Worm (Caenorhabditis elegans) whole organism, young adult: ENCODE measurements around the gene F18G5.6.

Experiments
- B0035.1 ChIP-seq: sonication (generic microtip); optimal IDR thresholded peaks from 2 replicates; lab custom pipeline; 2016; ENCODE audit warnings: missing genetic modification characterization, mild to moderate bottlenecking, missing compliant biosample characterization, missing genotype, missing genetic modification reagents
- D2030.7 ChIP-seq: fragments of 200-800 bp; sonication (Bioruptor generic); IDR thresholded peaks from 2 replicates; pipeline ENCODE4 v1.3.6; 2022; ENCODE audit warnings: missing genetic modification reagents, missing genetic modification characterization, missing compliant biosample characterization
- F23B12.7 ChIP-seq: sonication (generic microtip); optimal IDR thresholded peaks from 2 replicates; lab custom pipeline; 2017; ENCODE audit warnings: missing genetic modification characterization, mild to moderate bottlenecking, missing compliant biosample characterization, antibody characterized with exemption, moderate library complexity; ENCODE audit not compliant: insufficient read depth
- F37B4.10 ChIP-seq: fragments of 200-800 bp; sonication (Bioruptor generic); IDR thresholded peaks from 2 replicates; pipeline ENCODE4 v1.3.6; 2022; ENCODE audit warnings: missing genetic modification characterization, missing compliant biosample characterization
- F52B5.7 ChIP-seq: sonication (generic microtip); optimal IDR thresholded peaks from 2 replicates; lab custom pipeline; 2016; ENCODE audit warnings: mild to moderate bottlenecking, missing genetic modification characterization, missing compliant biosample characterization
- F57C9.4 ChIP-seq: sonication (generic microtip); optimal IDR thresholded peaks from 2 replicates; lab custom pipeline; 2017; ENCODE audit warnings: mild to moderate bottlenecking, missing genetic modification characterization, missing compliant biosample characterization
- T07F8.4 ChIP-seq: sonication (generic microtip); optimal IDR thresholded peaks from 2 replicates; lab custom pipeline; 2016; ENCODE audit warnings: mild to moderate bottlenecking, missing genetic modification characterization, moderate library complexity, missing compliant biosample characterization
- T26A5.8 ChIP-seq: sonication (generic microtip); optimal IDR thresholded peaks from 2 replicates; lab custom pipeline; 2016; ENCODE audit warnings: missing genetic modification characterization, missing compliant biosample characterization
- Y67H2A.10 ChIP-seq: fragments of 200-800 bp; sonication (Bioruptor generic); conservative IDR thresholded peaks from 2 replicates; pipeline ENCODE4 v1.3.6; 2022; ENCODE audit warnings: missing genetic modification reagents, missing genetic modification characterization, missing compliant biosample characterization
- Y79H2A.3 ChIP-seq: fragments of 200-800 bp; sonication (Bioruptor generic); conservative IDR thresholded peaks from 2 replicates; pipeline ENCODE4 v1.3.6; 2022; ENCODE audit warnings: missing genetic modification reagents, missing genetic modification characterization, missing compliant biosample characterization
- ZK185.1 ChIP-seq: sonication (generic microtip); optimal IDR thresholded peaks from 2 replicates; lab custom pipeline; 2016; ENCODE audit warnings: mild to moderate bottlenecking, missing genetic modification characterization, missing compliant biosample characterization; ENCODE audit not compliant: poor library complexity, severe bottlenecking
- ama-1 ChIP-seq, 3 experiments: fragments of 150-350 bp in 1 of 3; sonication (generic microtip) in 2 of 3; optimal IDR thresholded peaks; 2 replicates each; lab custom pipeline; 2014 to 2018; ENCODE audit warnings: missing biosample characterization in 2 of 3, missing genetic modification characterization in 2 of 3, missing genetic modification reagents in 2 of 3
- aptf-2 ChIP-seq: fragments of 200-800 bp; sonication (Bioruptor generic); conservative IDR thresholded peaks from 2 replicates; pipeline ENCODE4 v1.3.6; 2022; ENCODE audit warnings: missing genetic modification reagents, missing genetic modification characterization, missing compliant biosample characterization
- aptf-3 ChIP-seq: fragments of 200-800 bp; sonication (Bioruptor generic); IDR thresholded peaks from 2 replicates; pipeline ENCODE4 v1.3.6; 2022; ENCODE audit warnings: missing genetic modification characterization, missing compliant biosample characterization
- atf-7 ChIP-seq: sonication (generic microtip); optimal IDR thresholded peaks from 2 replicates; lab custom pipeline; 2017; ENCODE audit warnings: mild to moderate bottlenecking, missing genetic modification characterization, missing compliant biosample characterization
- attf-5 ChIP-seq: fragments of 200-800 bp; sonication (Bioruptor generic); optimal IDR thresholded peaks from 2 replicates; lab custom pipeline; 2018; ENCODE audit warnings: mild to moderate bottlenecking, missing genetic modification characterization, missing compliant biosample characterization
- cebp-2 ChIP-seq: fragments of 200-800 bp; sonication (Bioruptor generic); IDR thresholded peaks from 2 replicates; pipeline ENCODE4 v1.3.6; 2022; ENCODE audit warnings: missing genetic modification characterization, missing compliant biosample characterization
- ceh-27 ChIP-seq: fragments of 200-800 bp; sonication (Bioruptor generic); optimal IDR thresholded peaks from 2 replicates; lab custom pipeline; 2018; ENCODE audit warnings: mild to moderate bottlenecking, missing genetic modification characterization, moderate library complexity, missing compliant biosample characterization
- chd-7 ChIP-seq: sonication (generic microtip); optimal IDR thresholded peaks from 2 replicates; lab custom pipeline; 2016; ENCODE audit warnings: mild to moderate bottlenecking, missing genetic modification characterization, moderate library complexity, missing compliant biosample characterization
- die-1 ChIP-seq: sonication (generic microtip); optimal IDR thresholded peaks from 2 replicates; lab custom pipeline; 2016; ENCODE audit warnings: missing genotype, mild to moderate bottlenecking, missing genetic modification characterization, missing compliant biosample characterization
- efl-1 ChIP-seq: fragments of 150-350 bp; optimal IDR thresholded peaks from 2 replicates; lab custom pipeline; 2014; ENCODE audit warnings: missing biosample characterization, missing genetic modification reagents, missing genetic modification characterization
- ets-4 ChIP-seq: fragments of 200-800 bp; sonication (Bioruptor generic); optimal IDR thresholded peaks from 2 replicates; lab custom pipeline; 2018; ENCODE audit warnings: mild to moderate bottlenecking, missing genetic modification characterization, missing compliant biosample characterization
- gei-17 ChIP-seq: fragments of 200-800 bp; sonication (Bioruptor generic); optimal IDR thresholded peaks from 2 replicates; lab custom pipeline; 2018; ENCODE audit warnings: mild to moderate bottlenecking, missing genetic modification characterization, missing compliant biosample characterization
- hlh-12 ChIP-seq: sonication (generic microtip); optimal IDR thresholded peaks from 2 replicates; lab custom pipeline; 2016; ENCODE audit warnings: missing genetic modification characterization, missing compliant biosample characterization
- hmg-1.2 ChIP-seq: fragments of 200-800 bp; sonication (Bioruptor generic); IDR thresholded peaks from 2 replicates; pipeline ENCODE4 v1.3.6; 2022; ENCODE audit warnings: missing genetic modification reagents, missing genetic modification characterization, missing compliant biosample characterization
- let-526 ChIP-seq: fragments of 200-800 bp; sonication (Bioruptor generic); IDR thresholded peaks from 2 replicates; pipeline ENCODE4 v1.3.6; 2022; ENCODE audit warnings: missing genetic modification reagents, missing genetic modification characterization, missing compliant biosample characterization
- let-607 ChIP-seq, 2 experiments: fragments of 200-800 bp in 1 of 2; sonication (Bioruptor generic) in 1 of 2; sonication (generic microtip) in 1 of 2; optimal IDR thresholded peaks; 2 replicates each; lab custom pipeline; 2016 to 2018; ENCODE audit warnings: mild to moderate bottlenecking in 2 of 2, missing compliant biosample characterization in 2 of 2, missing genetic modification characterization in 2 of 2, moderate library complexity in 2 of 2, missing genotype in 1 of 2
- lin-26 ChIP-seq: fragments of 200-800 bp; sonication (Bioruptor generic); IDR thresholded peaks from 2 replicates; pipeline ENCODE4 v1.3.6; 2022; ENCODE audit warnings: missing genetic modification reagents, missing genetic modification characterization, missing compliant biosample characterization
- mes-4 ChIP-seq: sonication (generic microtip); optimal IDR thresholded peaks from 2 replicates; lab custom pipeline; 2016; ENCODE audit warnings: missing genotype, missing genetic modification characterization, missing compliant biosample characterization
- nfyb-1 ChIP-seq: fragments of 200-800 bp; sonication (Bioruptor generic); IDR thresholded peaks from 2 replicates; pipeline ENCODE4 v1.3.6; 2022; ENCODE audit warnings: missing genetic modification reagents, missing genetic modification characterization, missing compliant biosample characterization
- nhr-80 ChIP-seq: sonication (generic microtip); optimal IDR thresholded peaks from 2 replicates; lab custom pipeline; 2016; ENCODE audit warnings: missing genetic modification characterization, missing compliant biosample characterization
- snpc-1.1 ChIP-seq: sonication (generic microtip); optimal IDR thresholded peaks from 2 replicates; lab custom pipeline; 2017; ENCODE audit warnings: missing genetic modification characterization, mild to moderate bottlenecking, missing compliant biosample characterization, antibody characterized with exemption, moderate library complexity, missing genotype, missing genetic modification reagents; ENCODE audit not compliant: insufficient read depth
- somi-1 ChIP-seq: fragments of 200-800 bp; sonication (Bioruptor generic); optimal IDR thresholded peaks from 2 replicates; lab custom pipeline; 2018; ENCODE audit warnings: mild to moderate bottlenecking, missing genetic modification characterization, missing compliant biosample characterization
- tlf-1 ChIP-seq: fragments of 200-800 bp; sonication (Bioruptor generic); optimal IDR thresholded peaks from 2 replicates; lab custom pipeline; 2018; ENCODE audit warnings: mild to moderate bottlenecking, missing genetic modification characterization, missing compliant biosample characterization
- ztf-22 ChIP-seq: fragments of 200-800 bp; sonication (Bioruptor generic); optimal IDR thresholded peaks from 2 replicates; lab custom pipeline; 2018; ENCODE audit warnings: mild to moderate bottlenecking, missing genetic modification characterization, moderate library complexity, missing compliant biosample characterization
- ztf-26 ChIP-seq: sonication (generic microtip); optimal IDR thresholded peaks from 2 replicates; lab custom pipeline; 2017; ENCODE audit warnings: missing genetic modification characterization, missing compliant biosample characterization
- ztf-28 ChIP-seq: fragments of 200-800 bp; sonication (Bioruptor generic); IDR thresholded peaks from 2 replicates; pipeline ENCODE4 v1.3.6; 2022; ENCODE audit warnings: missing genetic modification reagents, missing genetic modification characterization, missing compliant biosample characterization

F18G5.6 gene

DNA sequence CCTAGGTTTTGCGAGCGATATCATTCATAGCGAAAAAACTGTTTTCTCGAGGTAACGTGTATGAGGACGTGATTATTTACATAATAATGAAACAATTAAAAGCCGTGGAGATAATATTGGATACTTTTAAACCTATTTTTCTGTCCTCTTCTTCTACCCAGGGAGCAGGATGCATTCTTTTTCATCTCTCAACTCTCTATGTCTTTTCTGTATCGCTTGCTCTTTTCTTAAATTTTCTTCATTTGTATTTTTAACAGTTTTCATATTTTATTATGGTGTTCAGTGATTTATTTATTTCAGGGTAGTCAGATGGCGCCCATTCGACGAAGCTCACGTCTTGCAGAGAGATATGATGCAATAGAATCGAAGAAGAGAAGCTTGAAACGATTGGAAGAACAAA is 14.5 kb upstream of the F18G5.6 start, which contains the start of gene B0416.4 (continued):
- TF ChIP-seq let-526 (GFP tag; lab: Robert Waterston, UW): no peak
- no peak for TF ChIP-seq F52B5.7

DNA sequence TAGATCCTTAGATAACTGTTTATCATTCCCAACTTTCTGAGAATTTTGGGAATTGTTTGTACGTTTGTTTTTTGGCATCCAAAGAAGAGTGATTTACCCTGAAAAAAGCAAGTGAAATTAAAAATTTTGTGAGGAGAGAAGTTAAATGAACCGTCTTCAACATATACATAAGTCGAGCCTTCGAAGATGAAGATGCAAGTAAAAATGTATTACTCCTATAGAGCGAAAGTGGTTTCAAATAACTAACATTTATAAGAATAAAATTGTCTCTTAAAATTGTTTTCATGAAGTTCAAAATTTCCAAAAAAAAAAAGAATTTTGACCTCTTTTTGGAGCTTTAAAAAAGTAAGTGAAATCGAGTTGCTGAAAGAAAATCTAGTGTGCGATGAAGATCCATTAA is 10.4 kb upstream of the F18G5.6 start, which contains the start of gene B0416.10:
Gene B0416.10 (minus strand): TSS at position 101 of the 400 bp plus-strand sequence.
- TF ChIP-seq T07F8.4: no peak
- TF ChIP-seq mes-4 (tag; lab: Kevin White, UChicago): no peak
- no peak for TF ChIP-seq aptf-3 (GFP tag; lab: Robert Waterston, UW)
- no peak for TF ChIP-seq tlf-1
- TF ChIP-seq efl-1 (GFP tag; lab: Kevin White, UChicago): no peak
- no peak for TF ChIP-seq chd-7 (tag; lab: Kevin White, UChicago)
- TF ChIP-seq die-1: no peak
- TF ChIP-seq D2030.7: no peak
- TF ChIP-seq ceh-27: no peak
- no peak for TF ChIP-seq snpc-1.1 (tag; lab: Kevin White, UChicago)
- no peak for TF ChIP-seq F23B12.7 (tag; lab: Kevin White, UChicago)
- no peak for TF ChIP-seq Y67H2A.10 (GFP tag; lab: Robert Waterston, UW)
- TF ChIP-seq somi-1 (GFP tag; lab: Kevin White, UChicago): no peak
- no peak for TF ChIP-seq gei-17 (GFP tag; lab: Kevin White, UChicago)

DNA sequence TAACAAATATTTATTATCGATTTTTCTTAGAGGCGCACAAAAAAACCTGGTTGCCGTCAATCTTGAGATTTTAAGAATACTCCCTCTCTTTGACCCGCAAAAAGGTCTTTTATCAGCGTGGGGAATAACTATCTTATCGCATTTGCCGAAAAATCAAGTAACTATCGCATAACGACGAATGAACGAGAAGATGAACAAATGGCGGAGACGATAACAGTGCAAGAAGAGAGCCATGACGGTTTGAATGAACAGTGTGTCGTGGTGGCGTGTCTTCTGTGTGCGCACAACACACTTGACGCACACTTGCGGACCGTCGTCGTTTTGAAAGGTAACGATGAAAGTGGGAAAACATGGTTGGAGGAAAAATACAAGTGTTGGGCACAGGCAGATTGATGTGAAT is 7.8 kb upstream of the F18G5.6 start:
- no peak for TF ChIP-seq ama-1 (optimal IDR thresholded peaks at IDR 0.05; lab: Kevin White, UChicago)
- no peak for TF ChIP-seq ama-1 (GFP tag; optimal IDR thresholded peaks at IDR 0.05; lab: Kevin White, UChicago)
- no peak for TF ChIP-seq aptf-2 (GFP tag; lab: Robert Waterston, UW)
- TF ChIP-seq ztf-22 (GFP tag; lab: Kevin White, UChicago): peak; percentile 1
- peak; percentile 47 for TF ChIP-seq atf-7 (tag; lab: Kevin White, UChicago)
- no peak for TF ChIP-seq ceh-27
- no peak for TF ChIP-seq F23B12.7 (tag; lab: Kevin White, UChicago)
- peak; percentile 14 for TF ChIP-seq ztf-26 (tag; lab: Kevin White, UChicago)
- TF ChIP-seq nfyb-1 (GFP tag; lab: Robert Waterston, UW): 0 out of 2 replicates have a peak, but pooled peaks have one; percentile 17
- peak; percentile 8 for TF ChIP-seq ZK185.1 (tag; lab: Kevin White, UChicago)
- peak; percentile 30; the same call in 1 of the 2 replicates for TF ChIP-seq hmg-1.2
- TF ChIP-seq nhr-80: peak; percentile 95
- TF ChIP-seq let-607 (tag; optimal IDR thresholded peaks at IDR 0.05; lab: Kevin White, UChicago): peak; percentile 65 to 84
- no peak for TF ChIP-seq chd-7 (tag; lab: Kevin White, UChicago)
- peak; percentile 22 for TF ChIP-seq attf-5 (GFP tag; lab: Kevin White, UChicago)
- TF ChIP-seq F37B4.10 (GFP tag; lab: Robert Waterston, UW): no peak
- TF ChIP-seq ztf-28 (GFP tag; lab: Robert Waterston, UW): no peak
- peak; percentile 51 for TF ChIP-seq ets-4 (GFP tag; lab: Kevin White, UChicago)

DNA sequence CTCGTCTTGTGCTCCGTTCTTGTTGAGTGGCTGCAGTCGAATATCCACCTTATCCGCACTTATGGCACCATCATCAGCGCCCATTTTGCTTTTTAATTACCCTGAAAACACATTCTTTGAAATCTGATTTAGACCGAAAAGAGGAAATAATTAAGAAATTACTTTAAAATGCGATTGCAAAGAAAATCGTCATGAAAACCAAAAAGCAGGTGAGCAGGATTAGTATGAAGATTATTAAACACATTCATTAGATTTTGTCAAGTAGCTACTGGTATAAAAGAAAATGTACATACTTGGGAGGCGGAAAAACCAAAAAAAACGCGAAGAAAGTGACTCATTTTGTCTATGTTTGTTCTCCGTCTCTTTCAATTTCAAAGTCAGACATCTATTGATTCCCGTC is 6.6 kb upstream of the F18G5.6 start, which contains the start of gene B0416.5:
Gene B0416.5 (minus strand): TSS at position 101 of the 400 bp plus-strand sequence.
- TF ChIP-seq lin-26: no peak
- TF ChIP-seq B0035.1 (tag; lab: Kevin White, UChicago): no peak
- no peak for TF ChIP-seq F57C9.4 (tag; lab: Kevin White, UChicago)
- no peak for TF ChIP-seq T26A5.8 (tag; lab: Kevin White, UChicago)
- no peak for TF ChIP-seq ztf-22 (GFP tag; lab: Kevin White, UChicago)
- TF ChIP-seq hlh-12 (tag; lab: Kevin White, UChicago): no peak
- TF ChIP-seq Y79H2A.3 (GFP tag; lab: Robert Waterston, UW): no peak
- TF ChIP-seq cebp-2 (GFP tag; lab: Robert Waterston, UW): no peak
- TF ChIP-seq nfyb-1 (GFP tag; lab: Robert Waterston, UW): no peak
- TF ChIP-seq let-607 (tag; optimal IDR thresholded peaks at IDR 0.05; lab: Kevin White, UChicago): no peak
